Fruit fly (Drosophila melanogaster) Kc167 (cell line): ENCODE data around the gene CtsK1.

Experiments used
- Myc ChIP-seq: fragments of >200 bp; optimal IDR thresholded peaks from 2 replicates; lab custom pipeline; 2017; ENCODE audit warnings: missing external identifiers
- Sin3A ChIP-seq: fragments of >200 bp; optimal IDR thresholded peaks from 2 replicates; lab custom pipeline; 2018; ENCODE audit warnings: missing external identifiers
- h ChIP-seq: fragments of >200 bp; optimal IDR thresholded peaks from 3 replicates; lab custom pipeline; 2018; ENCODE audit warnings: missing external identifiers
- insv ChIP-seq: fragments of >200 bp; optimal IDR thresholded peaks from 3 replicates; lab custom pipeline; 2018; ENCODE audit warnings: missing external identifiers
- psq ChIP-seq: fragments of >200 bp; optimal IDR thresholded peaks from 2 replicates; lab custom pipeline; 2017; ENCODE audit warnings: missing external identifiers

DNA sequence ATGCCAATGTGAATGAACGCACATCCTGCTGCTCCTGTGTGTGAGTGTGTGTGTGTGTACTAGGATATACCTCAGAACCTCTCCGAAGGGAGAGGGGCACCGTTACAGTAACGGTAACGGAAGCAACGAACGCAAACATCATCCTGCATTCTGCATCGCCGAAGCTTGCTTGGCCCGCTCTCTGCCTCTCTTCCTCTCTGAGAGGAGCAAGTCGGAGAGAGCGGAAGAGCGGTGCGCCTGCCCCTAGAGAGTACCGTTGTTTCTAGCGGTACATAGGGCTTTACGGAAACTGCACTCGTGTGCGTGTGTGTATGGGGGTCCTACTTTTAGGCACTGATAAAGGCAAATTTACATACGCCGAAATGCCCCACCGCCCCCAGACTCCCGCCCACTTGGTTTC is 2.7 kb upstream of the CtsK1 start:
- TF ChIP-seq h (lab: Kevin White, UChicago) (no peak), Sin3A (lab: Kevin White, UChicago) (no peak), psq (lab: Kevin White, UChicago) (no peak), Myc (lab: Kevin White, UChicago) (no peak), insv (lab: Kevin White, UChicago) (no peak)
